Worm (Caenorhabditis elegans): Measurements from ENCODE around the gene T16G1.5.

The T16G1.5 gene

DNA sequence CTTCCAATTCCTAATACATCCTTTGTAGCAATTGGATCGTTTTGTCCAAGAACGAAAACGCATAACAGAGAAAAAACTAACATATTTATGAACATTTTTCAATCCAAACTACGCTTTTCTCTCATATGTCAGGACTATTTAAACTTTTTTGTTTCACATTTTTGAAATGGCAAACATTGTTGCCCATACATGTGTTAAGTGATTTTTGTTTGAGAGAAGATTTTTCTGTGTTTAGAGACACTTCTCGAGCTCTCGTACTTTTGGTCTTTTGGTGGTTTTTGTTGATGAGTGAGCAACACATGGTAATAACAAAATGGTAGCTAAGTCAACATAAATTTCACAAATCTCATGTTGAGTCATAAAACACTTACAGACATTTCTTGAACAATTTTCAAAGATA is 34.3 kb downstream of the T16G1.5 start, which contains the start of gene ttr-28:
ttr-28 (minus strand) TSS at position 101 of the 400 bp plus-strand sequence.
- no peak for TF ChIP-seq ets-7 (tag; optimal IDR thresholded peaks at IDR 0.05)
- TF ChIP-seq pes-1 (GFP tag; IDR thresholded peaks at IDR 0.05) = no peak
- no peak for TF ChIP-seq hmg-4 (GFP tag; optimal IDR thresholded peaks at IDR 0.05)
- no peak for TF ChIP-seq ama-1 (optimal IDR thresholded peaks at IDR 0.05)
- no peak for TF ChIP-seq F13C5.2 (tag; optimal IDR thresholded peaks at IDR 0.05)
- no peak for TF ChIP-seq B0310.2 (tag; optimal IDR thresholded peaks at IDR 0.05)
- TF ChIP-seq sea-1 (GFP tag; conservative IDR thresholded peaks at IDR 0.05) = no peak
- TF ChIP-seq tbx-11 (GFP tag; IDR thresholded peaks at IDR 0.05) = no peak
- no peak for TF ChIP-seq tra-4 (tag; optimal IDR thresholded peaks at IDR 0.05)
- no peak for TF ChIP-seq flt-1 (GFP tag; IDR thresholded peaks at IDR 0.05)

DNA sequence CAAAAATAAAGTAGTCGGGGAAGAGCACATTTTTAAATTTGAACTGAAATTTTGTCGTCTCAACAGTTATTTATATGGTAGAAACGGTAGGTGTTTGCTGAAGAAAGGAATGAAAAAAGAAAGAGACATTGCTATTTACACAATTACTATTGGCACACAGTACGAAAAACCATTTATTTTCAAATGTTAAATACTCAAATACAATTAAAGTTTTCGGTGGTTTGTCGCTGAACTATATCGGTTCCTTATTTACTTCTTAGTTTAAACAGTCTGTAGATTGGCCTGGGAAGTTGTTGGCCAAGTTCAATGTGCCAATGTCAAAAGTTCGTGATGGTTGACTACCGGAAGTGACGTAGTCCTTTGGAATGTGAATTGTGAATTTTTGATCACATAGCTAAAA is 35.3 kb downstream of the T16G1.5 start, which contains the start of gene ttr-27:
ttr-27 (minus strand) TSS at position 45 of the 400 bp plus-strand sequence.
- TF ChIP-seq pes-1 (GFP tag; IDR thresholded peaks at IDR 0.05) (no peak), tbx-11 (GFP tag; IDR thresholded peaks at IDR 0.05) (no peak), hmg-4 (GFP tag; optimal IDR thresholded peaks at IDR 0.05) (no peak), F13C5.2 (tag; optimal IDR thresholded peaks at IDR 0.05) (no peak)

DNA sequence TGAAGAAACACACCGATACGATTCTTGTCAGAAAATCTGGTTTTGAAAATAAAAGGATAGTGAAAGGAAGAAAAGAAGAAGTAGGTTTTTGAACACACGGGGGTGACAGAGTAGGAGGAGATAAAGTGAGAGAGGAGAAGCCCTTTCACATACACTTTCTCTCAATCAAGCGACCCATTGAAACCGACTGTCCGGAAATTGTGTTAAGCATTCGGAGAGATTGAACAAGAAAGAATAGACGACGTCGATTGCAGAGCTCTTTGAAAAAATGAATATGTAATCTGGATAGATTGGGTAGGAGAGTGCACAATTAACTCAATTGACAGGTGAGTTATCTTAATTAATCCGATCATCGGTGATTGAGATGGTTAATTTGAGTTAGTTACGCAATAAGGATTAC is 38.1 kb downstream of the T16G1.5 start:
- TF ChIP-seq tra-4 (tag; optimal IDR thresholded peaks at IDR 0.05) (no peak), sea-1 (GFP tag; conservative IDR thresholded peaks at IDR 0.05) (no peak), ceh-36 (tag; optimal IDR thresholded peaks at IDR 0.05) (no peak), tbx-37 (GFP tag; conservative IDR thresholded peaks at IDR 0.05) (no peak), flt-1 (GFP tag; IDR thresholded peaks at IDR 0.05) (no peak), ceh-13 (GFP tag; optimal IDR thresholded peaks at IDR 0.05) (no peak), ets-7 (tag; optimal IDR thresholded peaks at IDR 0.05) (no peak), scrt-1 (GFP tag; IDR thresholded peaks at IDR 0.05) (no peak), pes-1 (GFP tag; IDR thresholded peaks at IDR 0.05) (no peak), tbx-11 (GFP tag; IDR thresholded peaks at IDR 0.05) (no peak), aly-1 (tag; optimal IDR thresholded peaks at IDR 0.05) (no peak)

DNA sequence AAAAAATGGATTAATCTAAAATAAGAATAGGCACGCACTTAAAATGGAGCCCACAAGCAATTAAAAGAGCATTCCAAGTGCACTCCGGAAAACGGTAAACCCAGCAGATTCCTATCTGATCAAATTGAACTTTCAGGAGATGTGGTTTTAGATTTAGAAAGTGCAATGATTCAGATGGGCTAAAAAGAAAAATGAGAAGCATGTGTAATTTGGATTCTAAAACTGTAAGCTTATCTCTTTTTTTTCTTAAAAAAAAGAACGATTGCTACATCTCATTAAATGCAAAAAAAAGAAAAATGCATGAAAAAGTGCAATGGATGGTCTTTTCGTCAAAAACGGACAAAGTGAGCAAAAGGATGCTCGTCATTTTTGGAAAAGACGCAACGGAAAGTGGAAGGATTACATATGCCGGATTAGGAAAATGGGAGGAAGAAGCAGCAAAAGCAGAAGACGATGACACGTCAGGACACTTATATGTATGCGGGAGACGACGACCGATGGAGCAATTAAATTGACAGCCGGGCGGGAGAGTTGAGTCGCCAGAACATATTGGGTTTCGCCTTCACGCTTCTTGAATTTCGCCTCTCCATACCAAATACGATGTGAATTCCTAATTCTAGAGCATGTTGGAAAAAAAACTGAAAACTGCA is 40.6 kb downstream of the T16G1.5 start:
- TF ChIP-seq tbx-37 (GFP tag; conservative IDR thresholded peaks at IDR 0.05) (no peak), scrt-1 (GFP tag; IDR thresholded peaks at IDR 0.05) (no peak), ceh-36 (tag; optimal IDR thresholded peaks at IDR 0.05) (no peak), ceh-13 (GFP tag; optimal IDR thresholded peaks at IDR 0.05) (no peak), B0310.2 (tag; optimal IDR thresholded peaks at IDR 0.05) (no peak), F13C5.2 (tag; optimal IDR thresholded peaks at IDR 0.05) (no peak), flt-1 (GFP tag; IDR thresholded peaks at IDR 0.05) (no peak), sea-1 (GFP tag; conservative IDR thresholded peaks at IDR 0.05) (no peak), aly-1 (tag; optimal IDR thresholded peaks at IDR 0.05) (no peak), tbx-11 (GFP tag; IDR thresholded peaks at IDR 0.05) (no peak), pes-1 (GFP tag; IDR thresholded peaks at IDR 0.05) (no peak)

DNA sequence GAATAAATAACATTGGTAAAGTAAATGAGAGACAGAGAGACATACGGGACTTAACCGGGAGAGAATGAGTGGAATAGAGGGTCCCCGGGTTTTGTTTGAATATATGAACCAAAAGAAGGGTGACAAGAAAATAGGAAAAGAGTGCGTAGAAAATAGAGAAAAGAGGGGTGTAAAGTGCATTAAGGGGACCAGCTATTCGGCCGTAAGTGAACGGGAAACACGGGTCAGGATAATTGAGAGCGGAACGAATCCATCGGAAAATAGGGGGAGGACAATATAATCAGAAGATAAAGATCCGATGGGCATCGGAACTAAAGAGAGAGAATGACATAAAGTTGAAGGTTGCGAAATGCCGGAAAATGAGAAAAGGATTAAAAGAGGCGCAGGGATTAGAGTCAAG is 42.0 kb downstream of the T16G1.5 start:
- no peak for TF ChIP-seq hmg-4 (GFP tag; optimal IDR thresholded peaks at IDR 0.05)
- TF ChIP-seq F13C5.2 (tag; optimal IDR thresholded peaks at IDR 0.05) = no peak
- TF ChIP-seq scrt-1 (GFP tag; IDR thresholded peaks at IDR 0.05) = no peak

DNA sequence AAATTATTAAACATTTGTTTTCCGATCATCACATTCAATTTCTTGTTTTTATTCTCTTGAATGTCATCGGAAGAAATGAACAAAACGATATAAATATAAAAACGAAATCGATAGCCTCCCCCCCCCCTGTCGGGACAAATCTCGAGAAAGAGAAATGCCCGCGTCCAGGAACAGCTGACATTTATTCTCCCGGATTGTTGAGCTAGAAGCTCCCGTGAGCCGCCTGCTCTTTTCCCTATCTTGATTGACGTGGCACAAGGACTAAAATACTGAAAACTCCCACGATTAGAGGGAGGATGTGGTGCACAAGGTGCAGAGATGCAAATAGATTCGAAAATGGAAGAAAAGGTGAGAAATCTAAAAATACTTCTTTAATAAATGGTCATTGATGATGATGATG is 42.5 kb downstream of the T16G1.5 start:
- TF ChIP-seq tbx-11 (GFP tag; IDR thresholded peaks at IDR 0.05) = no peak
- no peak for TF ChIP-seq hmg-4 (GFP tag; optimal IDR thresholded peaks at IDR 0.05)
- TF ChIP-seq aly-1 (tag; optimal IDR thresholded peaks at IDR 0.05) = no peak
- TF ChIP-seq ceh-36 (tag; optimal IDR thresholded peaks at IDR 0.05) = no peak
- no peak for TF ChIP-seq tbx-37 (GFP tag; conservative IDR thresholded peaks at IDR 0.05)
- no peak for TF ChIP-seq flt-1 (GFP tag; IDR thresholded peaks at IDR 0.05)
- no peak for TF ChIP-seq F13C5.2 (tag; optimal IDR thresholded peaks at IDR 0.05)
- no peak for TF ChIP-seq sea-1 (GFP tag; conservative IDR thresholded peaks at IDR 0.05)
- TF ChIP-seq scrt-1 (GFP tag; IDR thresholded peaks at IDR 0.05) = no peak
- no peak for TF ChIP-seq ama-1 (optimal IDR thresholded peaks at IDR 0.05)
- TF ChIP-seq ceh-13 (GFP tag; optimal IDR thresholded peaks at IDR 0.05) = no peak
- TF ChIP-seq hmbx-1 (tag; optimal IDR thresholded peaks at IDR 0.05) = no peak
- TF ChIP-seq ets-7 (tag; optimal IDR thresholded peaks at IDR 0.05) = no peak
- TF ChIP-seq B0310.2 (tag; optimal IDR thresholded peaks at IDR 0.05) = no peak
- no peak for TF ChIP-seq tra-4 (tag; optimal IDR thresholded peaks at IDR 0.05)
- TF ChIP-seq pes-1 (GFP tag; IDR thresholded peaks at IDR 0.05) = no peak
- TF ChIP-seq hnd-1 (tag; optimal IDR thresholded peaks at IDR 0.05) = no peak

DNA sequence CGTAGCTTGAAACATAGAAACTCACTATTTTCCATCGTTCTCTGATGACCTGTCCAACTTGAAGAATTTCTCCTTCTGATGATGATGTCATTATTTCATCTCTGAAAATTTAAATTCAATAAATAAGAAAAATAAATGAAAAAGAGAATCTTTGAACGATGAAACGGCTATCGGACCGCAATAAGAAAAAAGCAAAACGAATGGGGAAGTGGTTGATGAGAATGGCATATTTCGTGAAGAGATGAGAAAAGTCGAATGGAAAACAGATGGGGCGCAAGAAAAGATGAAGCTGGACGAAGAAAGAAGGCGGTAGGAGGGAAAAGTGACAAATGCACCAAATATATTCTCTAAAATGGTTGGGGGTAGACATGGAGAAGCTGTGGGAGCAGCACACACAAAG is 43.6 kb downstream of the T16G1.5 start, which contains the start of gene ttbk-7:
ttbk-7 (minus strand) TSS at position 101 of the 400 bp plus-strand sequence.
- no peak for TF ChIP-seq aly-1 (tag; optimal IDR thresholded peaks at IDR 0.05)
- TF ChIP-seq ets-7 (tag; optimal IDR thresholded peaks at IDR 0.05) = no peak
- TF ChIP-seq tbx-11 (GFP tag; IDR thresholded peaks at IDR 0.05) = no peak
- TF ChIP-seq ceh-13 (GFP tag; optimal IDR thresholded peaks at IDR 0.05) = no peak
- TF ChIP-seq hmbx-1 (tag; optimal IDR thresholded peaks at IDR 0.05) = no peak
- TF ChIP-seq B0310.2 (tag; optimal IDR thresholded peaks at IDR 0.05) = no peak
- TF ChIP-seq ama-1 (optimal IDR thresholded peaks at IDR 0.05) = no peak
